Fruit fly (Drosophila melanogaster) S2 (cell line): ENCODE measurements around the gene Bap60.
"Not testable (repeated sequence)": the region's sequence is repeated elsewhere in the genome, so short reads cannot be mapped to it uniquely, and the experiment has no call there.

Experiments
- CG8478 ChIP-seq: fragments of >200 bp; optimal IDR thresholded peaks from 2 replicates; lab custom pipeline; 2018
- CTCF ChIP-seq, 2 experiments: fragments of >200 bp; optimal IDR thresholded peaks; 2 replicates each; lab custom pipeline; 2018

dm6 chrX:13177720-13178119 lies 18.4 kb upstream of the Bap60 start, which contains the start of gene CG32640:
- not testable (repeated sequence) for TF ChIP-seq CG8478 (lab: Kevin White, UChicago); CTCF (optimal IDR thresholded peaks at IDR 0.05; lab: Kevin White, UChicago)
